Worm (Caenorhabditis elegans) whole organism, L1 larva: ENCODE measurements around the gene uig-1.

Experiments
- unc-62 ChIP-seq: fragments of 150-350 bp; optimal IDR thresholded peaks from 2 replicates; lab custom pipeline; 2014; ENCODE audit warnings: missing biosample characterization, missing genetic modification reagents, missing genetic modification characterization
- ztf-11 ChIP-seq, 2 experiments: sonication (generic microtip); optimal IDR thresholded peaks; 2 replicates each; lab custom pipeline; 2016 to 2017; ENCODE audit warnings: missing genetic modification characterization in 2 of 2, missing biosample characterization in 1 of 2, missing compliant biosample characterization in 1 of 2

DNA sequence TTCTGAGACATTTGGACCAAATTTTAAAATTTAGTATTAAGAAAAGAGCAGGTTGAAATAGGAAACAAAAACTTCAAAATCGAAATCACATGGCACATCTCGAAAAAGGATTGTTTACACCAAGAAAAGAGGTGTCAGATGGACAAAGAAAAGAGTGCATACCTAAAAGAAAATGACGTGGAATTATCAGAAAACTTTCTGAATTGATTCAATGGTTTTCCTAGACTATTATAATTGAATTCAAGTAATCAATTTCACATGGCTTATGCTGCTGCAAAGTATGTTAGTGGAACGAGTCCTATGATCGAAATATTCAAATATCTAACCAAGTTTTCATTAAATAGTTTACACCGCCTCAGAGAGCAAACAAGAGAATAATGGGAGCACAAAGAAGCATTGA lies 42.9 kb downstream of the uig-1 start:
- no peak for TF ChIP-seq ztf-11 (tag; optimal IDR thresholded peaks at IDR 0.05; lab: Kevin White, UChicago)
- no peak for TF ChIP-seq unc-62 (GFP tag; lab: Kevin White, UChicago)
